Worm (Caenorhabditis elegans): ENCODE measurements around the gene C05C10.2.

- TF ChIP-seq aly-2 (tag; optimal IDR thresholded peaks at IDR 0.05) (no peak), ama-1 (optimal IDR thresholded peaks at IDR 0.05) (no peak), nhr-23 (tag; optimal IDR thresholded peaks at IDR 0.05) (no peak), unc-39 (tag; optimal IDR thresholded peaks at IDR 0.05) (no peak), egl-27 (tag; optimal IDR thresholded peaks at IDR 0.05) (no peak), unc-55 (GFP tag; optimal IDR thresholded peaks at IDR 0.05) (no peak), nhr-11 (tag; optimal IDR thresholded peaks at IDR 0.05) (no peak), R02D3.7 (tag; optimal IDR thresholded peaks at IDR 0.05) (no peak), snpc-4 (tag; optimal IDR thresholded peaks at IDR 0.05) (no peak), nhr-77 (tag; optimal IDR thresholded peaks at IDR 0.05) (no peak), zag-1 (tag; optimal IDR thresholded peaks at IDR 0.05) (no peak), mdl-1 (tag; optimal IDR thresholded peaks at IDR 0.05) (no peak), blmp-1 (tag; optimal IDR thresholded peaks at IDR 0.05; ENCODE audit: insufficient read depth) (no peak), nhr-10 (tag; optimal IDR thresholded peaks at IDR 0.05) (no peak)
Observed at ce11 chrII:9954885-9955284, 32.9 kb downstream of the C05C10.2 start, which contains the start of gene egl-43.
